Worm (Caenorhabditis elegans) whole organism, L1 larva: ENCODE data around the gene twk-16.
A peak's percentile ranks its signal among the peaks of the same experiment; 100 is the strongest.

Experiments
- C04F5.9 ChIP-seq: sonication (generic microtip); optimal IDR thresholded peaks from 2 replicates; lab custom pipeline; 2016; ENCODE audit warnings: missing genetic modification characterization, missing compliant biosample characterization
- C16A3.4 ChIP-seq: fragments of 150-350 bp; optimal IDR thresholded peaks from 2 replicates; lab custom pipeline; 2014; ENCODE audit warnings: missing biosample characterization, missing genetic modification characterization
- aha-1 ChIP-seq: fragments of 150-350 bp; optimal IDR thresholded peaks from 2 replicates; lab custom pipeline; 2014; ENCODE audit warnings: missing biosample characterization, missing genetic modification characterization
- alr-1 ChIP-seq: fragments of 200-800 bp; sonication (Bioruptor generic); optimal IDR thresholded peaks from 2 replicates; lab custom pipeline; 2018; ENCODE audit warnings: borderline replicate concordance, mild to moderate bottlenecking, missing genetic modification characterization, missing compliant biosample characterization
- ama-1 ChIP-seq: fragments of 150-350 bp; optimal IDR thresholded peaks from 2 replicates; lab custom pipeline; 2014
- blmp-1 ChIP-seq: fragments of 150-350 bp; optimal IDR thresholded peaks from 2 replicates; lab custom pipeline; 2014; ENCODE audit warnings: missing biosample characterization, missing genetic modification characterization
- ceh-82 ChIP-seq, 3 experiments: fragments of 150-350 bp in 1 of 3; sonication (generic microtip) in 2 of 3; optimal IDR thresholded peaks; 2 replicates each; lab custom pipeline; 2014 to 2017; ENCODE audit warnings: missing biosample characterization in 3 of 3, missing genetic modification characterization in 3 of 3
- ceh-88 ChIP-seq: fragments of 200-800 bp; sonication (Bioruptor generic); IDR thresholded peaks from 2 replicates; pipeline ENCODE4 v1.3.6; 2022; ENCODE audit warnings: missing genetic modification characterization, missing compliant biosample characterization
- dpl-1 ChIP-seq, 3 experiments: fragments of 150-350 bp in 2 of 3; sonication (generic microtip) in 1 of 3; optimal IDR thresholded peaks; 2 replicates each; lab custom pipeline; 2014 to 2017; ENCODE audit warnings: missing biosample characterization in 3 of 3, missing genetic modification characterization in 3 of 3, missing genetic modification reagents in 3 of 3
- dsc-1 ChIP-seq: sonication (generic microtip); optimal IDR thresholded peaks from 2 replicates; lab custom pipeline; 2016; ENCODE audit warnings: mild to moderate bottlenecking, missing genetic modification characterization, missing compliant biosample characterization
- efl-1 ChIP-seq, 4 experiments: fragments of 150-350 bp; optimal IDR thresholded peaks in 3 of 4; peaks in 1 of 4; 1 replicate in 1 of 4; 2 replicates in 3 of 4; lab custom pipeline; 2014; ENCODE audit warnings: missing biosample characterization in 2 of 4, missing genetic modification characterization in 2 of 4, missing genetic modification reagents in 2 of 4
- efl-3 ChIP-seq: fragments of 200-800 bp; sonication (Bioruptor generic); optimal IDR thresholded peaks from 2 replicates; lab custom pipeline; 2018; ENCODE audit warnings: mild to moderate bottlenecking, missing genetic modification characterization, missing compliant biosample characterization
- egl-13 ChIP-seq: sonication (generic microtip); optimal IDR thresholded peaks from 2 replicates; lab custom pipeline; 2016; ENCODE audit warnings: missing genotype, missing genetic modification reagents, missing genetic modification characterization, missing compliant biosample characterization
- elt-2 ChIP-seq: sonication (generic microtip); optimal IDR thresholded peaks from 2 replicates; lab custom pipeline; 2016; ENCODE audit warnings: missing genetic modification characterization, mild to moderate bottlenecking, inconsistent platforms, missing compliant biosample characterization, missing genetic modification reagents
- elt-3 ChIP-seq, 6 experiments: fragments of 150-350 bp in 1 of 6; sonication (generic microtip); optimal IDR thresholded peaks; 2 replicates each; lab custom pipeline; 2017 to 2018; ENCODE audit warnings: missing biosample characterization in 6 of 6, missing genetic modification characterization in 6 of 6, inconsistent platforms in 1 of 6
- fkh-8 ChIP-seq: sonication (generic microtip); optimal IDR thresholded peaks from 2 replicates; lab custom pipeline; 2016; ENCODE audit warnings: mild to moderate bottlenecking, missing genetic modification characterization, missing compliant biosample characterization
- fos-1 ChIP-seq: fragments of 150-350 bp; optimal IDR thresholded peaks from 2 replicates; lab custom pipeline; 2014; ENCODE audit warnings: missing biosample characterization, missing genetic modification characterization
- isw-1 ChIP-seq: fragments of 200-800 bp; sonication (Bioruptor generic); IDR thresholded peaks from 2 replicates; pipeline ENCODE4 v1.3.6; 2022; ENCODE audit warnings: missing genetic modification characterization, missing compliant biosample characterization
- jun-1 ChIP-seq: fragments of 150-350 bp; optimal IDR thresholded peaks from 2 replicates; lab custom pipeline; 2014; ENCODE audit warnings: missing biosample characterization, missing genetic modification reagents, missing genetic modification characterization
- lin-13 ChIP-seq: fragments of 150-350 bp; optimal IDR thresholded peaks from 2 replicates; lab custom pipeline; 2014; ENCODE audit warnings: missing biosample characterization, missing genetic modification reagents, missing genetic modification characterization
- lin-14 ChIP-seq: fragments of 200-800 bp; sonication (Bioruptor generic); optimal IDR thresholded peaks from 2 replicates; lab custom pipeline; 2018; ENCODE audit warnings: mild to moderate bottlenecking, missing genetic modification characterization, moderate library complexity, missing compliant biosample characterization
- lin-15B ChIP-seq: fragments of 150-350 bp; sonication (generic microtip); optimal IDR thresholded peaks from 3 replicates; lab custom pipeline; 2014; ENCODE audit warnings: missing biosample characterization, missing genetic modification characterization
- lin-35 ChIP-seq, 2 experiments: fragments of 150-350 bp; optimal IDR thresholded peaks; 2 replicates each; lab custom pipeline; 2014; ENCODE audit warnings: missing biosample characterization in 2 of 2, missing genetic modification characterization in 2 of 2, missing genetic modification reagents in 2 of 2
- lin-39 ChIP-seq: fragments of 150-350 bp; optimal IDR thresholded peaks from 2 replicates; lab custom pipeline; 2014; ENCODE audit warnings: missing biosample characterization, missing genetic modification reagents, missing genetic modification characterization
- lir-3 ChIP-seq: sonication (generic microtip); optimal IDR thresholded peaks from 2 replicates; lab custom pipeline; 2016; ENCODE audit warnings: mild to moderate bottlenecking, missing genetic modification characterization, moderate library complexity, missing compliant biosample characterization; ENCODE audit not compliant: poor library complexity
- lsy-2 ChIP-seq, 2 experiments: fragments of 150-350 bp; optimal IDR thresholded peaks; 2 replicates each; lab custom pipeline; 2014; ENCODE audit warnings: missing biosample characterization in 2 of 2, missing genetic modification characterization in 2 of 2
- mab-9 ChIP-seq: fragments of 200-800 bp; sonication (Bioruptor generic); IDR thresholded peaks from 2 replicates; pipeline ENCODE4 v1.3.6; 2022; ENCODE audit warnings: missing genetic modification reagents, missing genetic modification characterization, missing compliant biosample characterization
- mdl-1 ChIP-seq, 2 experiments: fragments of 150-350 bp; optimal IDR thresholded peaks; 2 replicates each; lab custom pipeline; 2014 to 2017; ENCODE audit warnings: missing biosample characterization in 2 of 2, missing genetic modification characterization in 2 of 2, inconsistent platforms in 1 of 2
- mef-2 ChIP-seq: fragments of 150-350 bp; optimal IDR thresholded peaks from 2 replicates; lab custom pipeline; 2014; ENCODE audit warnings: missing biosample characterization, missing genetic modification characterization
- mep-1 ChIP-seq: fragments of 150-350 bp; optimal IDR thresholded peaks from 2 replicates; lab custom pipeline; 2014; ENCODE audit warnings: missing biosample characterization, missing genetic modification characterization
- nhr-12 ChIP-seq: sonication (generic microtip); optimal IDR thresholded peaks from 2 replicates; lab custom pipeline; 2017; ENCODE audit warnings: missing biosample characterization, missing genetic modification characterization
- nhr-19 ChIP-seq: fragments of 200-800 bp; sonication (Bioruptor generic); conservative IDR thresholded peaks from 2 replicates; pipeline ENCODE4 v1.3.6; 2022; ENCODE audit warnings: missing genetic modification characterization, missing compliant biosample characterization
- nhr-20 ChIP-seq: sonication (generic microtip); optimal IDR thresholded peaks from 2 replicates; lab custom pipeline; 2016; ENCODE audit warnings: mild to moderate bottlenecking, missing genetic modification characterization, missing compliant biosample characterization
- nhr-47 ChIP-seq: sonication (generic microtip); optimal IDR thresholded peaks from 2 replicates; lab custom pipeline; 2016; ENCODE audit warnings: mild to moderate bottlenecking, missing genetic modification characterization, moderate library complexity, missing compliant biosample characterization
- nhr-71 ChIP-seq: sonication (generic microtip); optimal IDR thresholded peaks from 2 replicates; lab custom pipeline; 2016; ENCODE audit warnings: mild to moderate bottlenecking, missing genetic modification characterization, moderate library complexity, missing compliant biosample characterization
- nhr-77 ChIP-seq: fragments of 150-350 bp; optimal IDR thresholded peaks from 2 replicates; lab custom pipeline; 2014; ENCODE audit warnings: missing biosample characterization, missing genetic modification characterization
- nhr-85 ChIP-seq: sonication (generic microtip); peaks from one replicate; lab custom pipeline; 2016; ENCODE audit warnings: missing genetic modification characterization, inconsistent platforms, missing compliant biosample characterization
- nhr-90 ChIP-seq: sonication (generic microtip); optimal IDR thresholded peaks from 2 replicates; lab custom pipeline; 2016; ENCODE audit warnings: mild to moderate bottlenecking, missing genetic modification characterization, missing compliant biosample characterization; ENCODE audit not compliant: poor library complexity
- pag-3 ChIP-seq: sonication (generic microtip); optimal IDR thresholded peaks from 2 replicates; lab custom pipeline; 2017; ENCODE audit warnings: missing genetic modification characterization, mild to moderate bottlenecking, missing compliant biosample characterization, antibody characterized with exemption, borderline replicate concordance; ENCODE audit not compliant: insufficient read depth
- rnt-1 ChIP-seq: sonication (generic microtip); optimal IDR thresholded peaks from 2 replicates; lab custom pipeline; 2016; ENCODE audit warnings: mild to moderate bottlenecking, missing genetic modification characterization, moderate library complexity, missing compliant biosample characterization
- skn-1 ChIP-seq: fragments of 150-350 bp; optimal IDR thresholded peaks from 2 replicates; lab custom pipeline; 2014; ENCODE audit warnings: missing biosample characterization, missing genetic modification characterization
- snpc-4 ChIP-seq: fragments of 150-350 bp; optimal IDR thresholded peaks from 2 replicates; lab custom pipeline; 2014; ENCODE audit warnings: missing biosample characterization, missing genetic modification characterization
- snu-23 ChIP-seq: sonication (generic microtip); optimal IDR thresholded peaks from 2 replicates; lab custom pipeline; 2016; ENCODE audit warnings: missing genetic modification characterization, missing compliant biosample characterization
- sup-37 ChIP-seq: fragments of 200-800 bp; sonication (Bioruptor generic); optimal IDR thresholded peaks from 2 replicates; lab custom pipeline; 2018; ENCODE audit warnings: mild to moderate bottlenecking, missing genetic modification characterization, missing compliant biosample characterization
- swsn-7 ChIP-seq: sonication (generic microtip); optimal IDR thresholded peaks from 2 replicates; lab custom pipeline; 2016; ENCODE audit warnings: missing genetic modification characterization, missing compliant biosample characterization
- tbx-2 ChIP-seq: sonication (generic microtip); optimal IDR thresholded peaks from 2 replicates; lab custom pipeline; 2016; ENCODE audit warnings: missing genetic modification characterization, missing compliant biosample characterization
- tlp-1 ChIP-seq: fragments of 150-350 bp; optimal IDR thresholded peaks from 2 replicates; lab custom pipeline; 2014; ENCODE audit warnings: missing biosample characterization, missing genetic modification characterization
- unc-130 ChIP-seq: fragments of 150-350 bp; optimal IDR thresholded peaks from 2 replicates; lab custom pipeline; 2017; ENCODE audit warnings: missing biosample characterization, missing genetic modification characterization, inconsistent platforms
- unc-86 ChIP-seq: sonication (generic microtip); optimal IDR thresholded peaks from 2 replicates; lab custom pipeline; 2016; ENCODE audit warnings: missing genetic modification characterization, missing compliant biosample characterization
- unc-98 ChIP-seq: fragments of 200-800 bp; sonication (Bioruptor generic); IDR thresholded peaks from 2 replicates; pipeline ENCODE4 v1.3.6; 2022; ENCODE audit warnings: missing genetic modification characterization, missing compliant biosample characterization
- vab-15 ChIP-seq: sonication (generic microtip); optimal IDR thresholded peaks from 2 replicates; lab custom pipeline; 2017; ENCODE audit warnings: missing genotype, mild to moderate bottlenecking, missing genetic modification characterization, missing compliant biosample characterization
- xbp-1 ChIP-seq: sonication (generic microtip); optimal IDR thresholded peaks from 2 replicates; lab custom pipeline; 2016; ENCODE audit warnings: missing genetic modification characterization, missing compliant biosample characterization

twk-16 gene

DNA sequence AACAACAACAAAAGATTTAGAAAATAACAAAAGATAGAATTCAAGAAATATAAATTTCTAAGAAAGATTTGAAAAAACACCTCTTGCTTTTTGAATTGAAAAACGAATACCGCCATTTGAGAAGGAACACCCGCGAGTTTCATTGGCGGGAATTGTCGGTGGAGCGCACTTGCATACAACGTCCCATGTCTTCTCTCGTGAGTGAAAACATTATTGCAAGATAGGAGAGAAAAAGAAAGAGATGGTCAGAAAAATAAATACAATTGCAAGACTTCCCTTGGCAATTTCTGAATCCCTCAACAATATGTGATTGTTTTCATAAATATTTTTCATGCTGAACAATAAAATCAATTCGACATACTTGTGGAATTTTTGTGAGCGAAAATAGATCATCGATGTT is 25.2 kb downstream of the twk-16 start, which contains the start of gene K10B3.5:
K10B3.5 (minus strand) TSS at position 343 of the 400 bp plus-strand sequence.
- TF ChIP-seq swsn-7 (tag; lab: Kevin White, UChicago) (peak; percentile 65), egl-13 (tag; lab: Kevin White, UChicago) (peak; percentile 5), aha-1 (tag; lab: Kevin White, UChicago) (no peak), tbx-2 (tag; lab: Kevin White, UChicago) (peak; percentile 72), nhr-20 (tag; lab: Kevin White, UChicago) (peak; percentile 71), fos-1 (peak; percentile 41), dpl-1 (GFP tag; optimal IDR thresholded peaks at IDR 0.05; lab: Kevin White, UChicago) (peak; percentile 78 to 88 (median 82)), jun-1 (peak; percentile 25), unc-130 (tag; lab: Kevin White, UChicago) (peak; percentile 43), isw-1 (no peak; the same call in 1 of the 2 replicates), lsy-2 (tag; optimal IDR thresholded peaks at IDR 0.05; lab: Kevin White, UChicago) (peak; percentile 63 to 74), nhr-19 (GFP tag; lab: Robert Waterston, UW) (peak; percentile 50), fkh-8 (tag; lab: Kevin White, UChicago) (peak; percentile 17), snu-23 (peak; percentile 71), dsc-1 (tag; lab: Kevin White, UChicago) (peak; percentile 55), nhr-71 (tag; lab: Kevin White, UChicago) (peak; percentile 81), rnt-1 (tag; lab: Kevin White, UChicago) (peak; percentile 79), alr-1 (no peak), mdl-1 (tag; optimal IDR thresholded peaks at IDR 0.05; lab: Kevin White, UChicago) (peak in 1 of 2 experiments; percentile 58), efl-3 (GFP tag; lab: Kevin White, UChicago) (no peak), nhr-77 (tag; lab: Kevin White, UChicago) (peak; percentile 59), nhr-85 (peak; percentile 85), lir-3 (peak; percentile 36), sup-37 (GFP tag; lab: Kevin White, UChicago) (no peak), lin-39 (tag; lab: Kevin White, UChicago) (peak; percentile 24), ceh-82 (tag; optimal IDR thresholded peaks at IDR 0.05; lab: Kevin White, UChicago) (peak in 2 of 3 experiments; percentile 25 to 52), snpc-4 (peak; percentile 43), ceh-88 (GFP tag; lab: Robert Waterston, UW) (no peak), unc-98 (no peak), C04F5.9 (tag; lab: Kevin White, UChicago) (no peak), vab-15 (no peak), xbp-1 (tag; lab: Kevin White, UChicago) (peak; percentile 56), mef-2 (tag; lab: Kevin White, UChicago) (peak; percentile 1), lin-14 (GFP tag; lab: Kevin White, UChicago) (peak; percentile 93), unc-86 (peak; percentile 25), elt-3 (tag; optimal IDR thresholded peaks at IDR 0.05; lab: Kevin White, UChicago) (peak in 1 of 6 experiments; percentile 28), elt-2 (tag; lab: Kevin White, UChicago) (peak; percentile 40), ama-1 (lab: Kevin White, UChicago) (peak; percentile 29), tlp-1 (tag; lab: Kevin White, UChicago) (no peak), mab-9 (GFP tag; lab: Robert Waterston, UW) (no peak), lin-15B (tag; lab: Kevin White, UChicago) (peak; percentile 51), pag-3 (tag; lab: Kevin White, UChicago) (peak; percentile 60), C16A3.4 (tag; lab: Kevin White, UChicago) (peak; percentile 82), nhr-47 (peak; percentile 67), blmp-1 (peak; percentile 82), efl-1 (optimal IDR thresholded peaks at IDR 0.05; lab: Kevin White, UChicago) (peak; percentile 63 to 86), efl-1 (GFP tag; optimal IDR thresholded peaks at IDR 0.05 in 1 of 2; lab: Kevin White, UChicago) (peak; percentile 76 to 94), lin-13 (GFP tag; lab: Kevin White, UChicago) (peak; percentile 69), nhr-90 (peak; percentile 69), skn-1 (tag; lab: Kevin White, UChicago) (peak; percentile 48), lin-35 (GFP tag; optimal IDR thresholded peaks at IDR 0.05; lab: Kevin White, UChicago) (peak; percentile 70 to 91), nhr-12 (tag; lab: Kevin White, UChicago) (no peak), mep-1 (tag; lab: Kevin White, UChicago) (peak; percentile 82)
